Fruit fly (Drosophila melanogaster) Kc167 (cell line): ENCODE measurements around the gene mnd.

Source experiments
- Myc ChIP-seq: fragments of >200 bp; optimal IDR thresholded peaks from 2 replicates; lab custom pipeline; 2017; ENCODE audit warnings: missing external identifiers
- h ChIP-seq: fragments of >200 bp; optimal IDR thresholded peaks from 3 replicates; lab custom pipeline; 2018; ENCODE audit warnings: missing external identifiers
- insv ChIP-seq: fragments of >200 bp; optimal IDR thresholded peaks from 3 replicates; lab custom pipeline; 2018; ENCODE audit warnings: missing external identifiers
- ttk ChIP-seq: sonication (Bioruptor generic); optimal IDR thresholded peaks from 2 replicates; lab custom pipeline; 2017; ENCODE audit warnings: missing external identifiers

dm6 chr3L:14966199-14966858 lies 18.6 kb upstream of the mnd start:
- TF ChIP-seq Myc, result no peak
- TF ChIP-seq ttk (lab: Kevin White, UChicago), result no peak
- TF ChIP-seq insv (lab: Kevin White, UChicago), result no peak
- no peak for TF ChIP-seq h (lab: Kevin White, UChicago)
